Worm (Caenorhabditis elegans): ENCODE data around the gene famh-161.

famh-161 gene

DNA sequence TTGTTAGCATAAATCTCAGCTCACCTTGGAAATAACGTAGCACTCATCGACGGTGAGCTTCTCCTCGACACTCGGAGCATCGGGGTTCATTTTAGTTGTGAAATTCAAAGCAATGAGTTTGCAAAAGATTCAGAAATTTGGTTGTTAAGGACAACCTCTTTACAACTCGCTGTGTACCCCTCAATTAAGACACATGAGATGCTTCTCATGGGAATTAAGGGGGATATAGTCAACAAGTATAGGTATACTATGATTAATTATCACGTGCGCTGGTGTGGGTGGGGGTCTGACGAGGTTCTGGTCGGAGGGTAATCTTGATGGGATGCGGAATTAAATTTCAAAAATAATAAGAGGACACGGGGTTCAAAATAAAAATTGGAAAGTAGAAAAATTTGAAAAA, 33.6 kb downstream of the famh-161 start, which contains the start of gene dct-14:
Gene dct-14, minus strand, starts transcription at position 101 of the 400 bp plus-strand sequence.
- no peak for TF ChIP-seq ceh-43 (GFP tag; optimal IDR thresholded peaks at IDR 0.05)
- no peak for TF ChIP-seq tbx-8 (GFP tag; optimal IDR thresholded peaks at IDR 0.05)
- TF ChIP-seq nhr-76 (tag; optimal IDR thresholded peaks at IDR 0.05) = no peak
- TF ChIP-seq ham-2 (GFP tag; optimal IDR thresholded peaks at IDR 0.05) = no peak
- no peak for TF ChIP-seq unc-62 (GFP tag; optimal IDR thresholded peaks at IDR 0.05)
- TF ChIP-seq nhr-28 (tag; optimal IDR thresholded peaks at IDR 0.05) = no peak

DNA sequence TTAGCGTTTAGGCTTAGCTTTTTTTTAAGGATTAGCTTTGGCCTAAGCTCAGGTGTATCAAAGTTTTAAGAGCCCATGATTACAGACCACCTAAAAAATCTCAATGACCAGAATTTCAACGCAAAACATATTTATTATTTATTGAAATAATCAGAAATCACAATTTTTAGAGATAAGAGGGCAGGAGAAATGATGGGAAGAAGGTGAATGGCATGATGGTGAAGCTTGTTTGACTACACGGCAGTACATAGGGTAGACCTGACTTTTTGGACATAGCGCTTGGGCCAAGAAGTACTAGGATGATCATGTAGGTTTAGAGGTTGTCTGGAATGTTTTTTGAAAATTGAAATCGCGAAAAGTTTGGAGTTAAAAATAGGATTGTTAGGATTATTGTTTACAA, 34.3 kb downstream of the famh-161 start:
- TF ChIP-seq sptf-1 (tag; optimal IDR thresholded peaks at IDR 0.05) (no peak), blmp-1 (tag; optimal IDR thresholded peaks at IDR 0.05) (no peak), pha-4 (tag; optimal IDR thresholded peaks at IDR 0.05) (no peak), flh-1 (GFP tag; optimal IDR thresholded peaks at IDR 0.05) (no peak), ceh-43 (GFP tag; optimal IDR thresholded peaks at IDR 0.05) (no peak)

DNA sequence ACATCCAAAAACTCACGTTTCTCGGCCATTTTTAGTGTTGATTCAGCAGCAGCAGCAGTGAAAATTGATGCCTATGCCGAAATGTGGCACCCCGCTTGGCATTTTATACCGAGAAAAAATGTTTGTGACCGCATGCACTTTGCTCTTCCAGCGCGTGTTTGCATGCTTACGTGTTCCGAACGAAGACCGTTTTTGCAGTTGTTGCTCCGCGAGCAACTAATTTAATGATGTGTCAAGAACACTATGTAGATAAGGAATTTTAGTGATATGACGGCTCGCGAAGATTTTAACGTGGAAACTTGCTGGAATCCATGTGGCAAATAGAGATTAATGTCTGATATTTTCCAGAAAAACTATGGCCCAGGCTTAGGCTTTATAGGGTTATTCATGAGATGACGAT, 35.0 kb downstream of the famh-161 start, which contains the start of gene dct-16:
Gene dct-16, minus strand, starts transcription at position 78 of the 400 bp plus-strand sequence.
- TF ChIP-seq cnd-1 (tag; optimal IDR thresholded peaks at IDR 0.05) = no peak
- TF ChIP-seq sptf-1 (tag; optimal IDR thresholded peaks at IDR 0.05) = no peak
- no peak for TF ChIP-seq unc-120 (tag; optimal IDR thresholded peaks at IDR 0.05; ENCODE audit: poor library complexity, severe bottlenecking)
- no peak for TF ChIP-seq ces-1 (GFP tag; optimal IDR thresholded peaks at IDR 0.05)
- no peak for TF ChIP-seq ham-2 (GFP tag; optimal IDR thresholded peaks at IDR 0.05)

DNA sequence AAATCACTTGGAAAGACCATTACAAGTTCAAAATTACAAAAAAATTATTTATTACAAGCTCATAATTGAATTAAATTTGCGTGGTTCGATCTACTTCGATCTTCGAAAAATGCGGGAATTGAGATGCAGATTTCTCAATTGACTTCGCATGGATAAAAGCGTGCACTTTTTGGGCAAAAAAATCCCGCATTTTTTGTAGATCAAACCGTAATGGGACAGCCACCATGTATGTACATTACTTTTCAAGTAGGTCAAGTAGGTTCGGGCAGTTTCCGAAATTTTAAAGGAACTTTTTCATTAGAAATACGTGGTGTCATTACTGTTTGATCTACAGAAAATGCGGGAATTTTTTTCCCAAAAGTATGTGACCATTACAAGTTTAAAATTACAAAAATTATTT, 36.4 kb downstream of the famh-161 start:
- TF ChIP-seq ceh-39 (tag; optimal IDR thresholded peaks at IDR 0.05) = no peak
- no peak for TF ChIP-seq nhr-28 (tag; optimal IDR thresholded peaks at IDR 0.05)
- TF ChIP-seq nhr-76 (tag; optimal IDR thresholded peaks at IDR 0.05) = no peak
- TF ChIP-seq unc-120 (tag; optimal IDR thresholded peaks at IDR 0.05; ENCODE audit: poor library complexity, severe bottlenecking) = no peak

DNA sequence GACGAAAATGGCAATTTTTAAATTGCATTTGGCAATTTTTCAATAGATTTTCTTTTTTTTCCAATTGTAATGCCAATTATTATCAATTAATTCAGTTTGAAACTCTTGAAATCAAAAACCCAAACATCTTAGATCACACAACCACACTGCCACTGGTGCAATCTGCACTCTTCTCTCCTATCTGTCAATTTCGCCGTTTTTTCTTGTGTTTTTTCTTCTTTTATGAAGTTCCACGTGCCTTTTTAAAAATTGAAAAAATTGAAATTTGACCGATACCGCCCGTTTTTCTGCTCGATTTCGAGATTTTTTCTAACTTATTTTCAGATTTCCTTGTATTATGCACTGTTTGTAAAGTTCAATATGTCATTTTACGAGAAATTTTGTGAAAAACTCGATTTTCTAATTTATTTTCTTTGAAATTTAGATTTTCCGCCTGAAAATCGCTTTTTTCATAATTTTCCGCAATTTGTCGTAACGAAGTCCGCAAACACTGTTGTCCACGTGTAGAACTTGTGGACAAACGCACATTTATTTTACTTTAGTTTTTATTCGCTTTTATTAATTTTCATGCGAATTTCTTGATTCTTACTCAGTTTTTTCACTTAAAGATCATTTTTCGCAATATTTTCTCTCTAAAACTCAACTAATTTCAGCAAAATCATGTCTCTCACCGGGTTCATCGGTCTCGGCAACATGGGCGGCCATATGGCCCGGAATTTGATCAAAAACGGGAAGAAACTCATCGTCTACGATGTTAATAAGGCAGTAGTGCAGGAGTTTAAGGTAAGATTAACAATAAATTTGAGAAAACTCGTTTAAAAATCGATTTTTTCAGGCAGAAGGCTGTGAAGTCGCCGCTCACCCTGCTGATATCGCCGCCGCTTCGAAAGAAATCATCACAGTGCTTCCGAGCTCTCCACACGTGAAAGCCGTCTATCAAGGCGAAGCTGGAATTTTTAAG, 40.4 kb downstream of the famh-161 start, which contains the start of gene B0250.5:
Gene B0250.5, plus strand, starts transcription at position 654 of the 961 bp plus-strand sequence.
- TF ChIP-seq mep-1 (tag; optimal IDR thresholded peaks at IDR 0.05) = peak; percentile 16
- TF ChIP-seq ces-1 (GFP tag; optimal IDR thresholded peaks at IDR 0.05) = peak; percentile 22
- no peak for TF ChIP-seq flh-1 (GFP tag; optimal IDR thresholded peaks at IDR 0.05)

DNA sequence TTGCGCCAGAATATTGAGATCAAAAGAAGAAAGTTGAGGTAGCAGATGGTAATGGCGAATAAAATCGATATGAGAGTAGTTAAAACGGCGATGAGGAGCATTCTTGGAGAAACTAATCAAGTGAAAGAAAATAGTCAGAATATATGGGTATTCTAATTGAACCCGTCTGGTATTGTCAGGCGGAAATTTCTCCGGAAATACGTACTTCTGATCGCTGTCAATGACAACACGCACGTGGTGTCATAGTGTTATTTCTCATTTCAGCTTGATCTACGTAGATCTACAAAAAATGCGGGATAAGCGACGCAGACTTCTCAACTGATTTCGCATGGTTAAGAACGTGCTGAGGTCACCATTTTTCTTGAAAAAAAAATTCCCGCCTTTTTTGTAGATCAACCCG, 41.6 kb downstream of the famh-161 start, which contains the start of gene srbc-79:
Gene srbc-79, minus strand, starts transcription at position 101 of the 400 bp plus-strand sequence.
- TF ChIP-seq unc-62 (GFP tag; optimal IDR thresholded peaks at IDR 0.05) = no peak
- no peak for TF ChIP-seq elt-1 (tag; optimal IDR thresholded peaks at IDR 0.05; ENCODE audit: borderline replicate concordance, insufficient read depth)
- no peak for TF ChIP-seq drap-1 (GFP tag; optimal IDR thresholded peaks at IDR 0.05)
- no peak for TF ChIP-seq mab-5 (tag; optimal IDR thresholded peaks at IDR 0.05)
- no peak for TF ChIP-seq cnd-1 (tag; optimal IDR thresholded peaks at IDR 0.05)
- TF ChIP-seq nhr-2 (tag; optimal IDR thresholded peaks at IDR 0.05) = no peak
- no peak for TF ChIP-seq ham-2 (GFP tag; optimal IDR thresholded peaks at IDR 0.05)
- no peak for TF ChIP-seq ces-1 (GFP tag; optimal IDR thresholded peaks at IDR 0.05)
- no peak for TF ChIP-seq mep-1 (tag; optimal IDR thresholded peaks at IDR 0.05)
- TF ChIP-seq ceh-39 (tag; optimal IDR thresholded peaks at IDR 0.05) = no peak
- TF ChIP-seq hlh-1 (tag; optimal IDR thresholded peaks at IDR 0.05) = no peak
- TF ChIP-seq unc-120 (tag; optimal IDR thresholded peaks at IDR 0.05; ENCODE audit: poor library complexity, severe bottlenecking) = no peak

DNA sequence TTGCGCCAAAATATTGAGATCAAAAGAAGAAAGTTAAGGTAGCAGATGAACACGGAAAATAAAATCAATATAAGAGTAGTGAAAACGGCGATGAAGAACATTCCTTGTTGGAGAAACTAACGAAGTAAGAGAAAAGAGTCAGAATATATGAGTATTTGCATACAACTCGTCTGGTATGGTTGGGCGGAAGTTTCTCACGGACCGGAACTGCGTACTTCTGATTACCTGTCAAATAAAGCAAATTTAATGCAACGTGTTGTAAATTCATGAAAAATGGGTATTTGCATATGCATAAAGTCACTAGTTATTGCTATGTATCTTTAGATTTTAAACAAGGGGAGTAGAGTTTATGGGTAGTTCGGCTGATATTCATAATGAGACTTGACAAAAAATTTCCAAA, 44.9 kb downstream of the famh-161 start, which contains the start of gene srbc-78:
Gene srbc-78, minus strand, starts transcription at position 101 of the 400 bp plus-strand sequence.
- TF ChIP-seq elt-3 (tag; optimal IDR thresholded peaks at IDR 0.05) = no peak
- no peak for TF ChIP-seq lsy-2 (tag; optimal IDR thresholded peaks at IDR 0.05)
- TF ChIP-seq tbx-8 (GFP tag; optimal IDR thresholded peaks at IDR 0.05) = no peak
- TF ChIP-seq M03D4.4 (tag; optimal IDR thresholded peaks at IDR 0.05) = no peak
- TF ChIP-seq lin-13 (tag; optimal IDR thresholded peaks at IDR 0.05) = no peak
- no peak for TF ChIP-seq hlh-1 (tag; optimal IDR thresholded peaks at IDR 0.05)
- TF ChIP-seq nhr-28 (tag; optimal IDR thresholded peaks at IDR 0.05) = no peak
- TF ChIP-seq nhr-2 (tag; optimal IDR thresholded peaks at IDR 0.05) = no peak
- TF ChIP-seq bed-3 (GFP tag; optimal IDR thresholded peaks at IDR 0.05) = no peak

Data from whole organism, mixed stage, embryonic.